Fruit fly (Drosophila melanogaster) whole organism, wandering third instar larva: Measurements from ENCODE around the gene jim.

Experiments used
- CrebA ChIP-seq: fragments of 200-800 bp; sonication (Bioruptor generic); optimal IDR thresholded peaks from 2 replicates; lab custom pipeline; 2016; ENCODE audit warnings: missing biosample characterization, mild to moderate bottlenecking, missing genetic modification characterization, borderline replicate concordance
- Rel ChIP-seq, 2 experiments: fragments of 200-800 bp; sonication (Bioruptor generic) in 1 of 2; optimal IDR thresholded peaks; 2 replicates in 1 of 2; 3 replicates in 1 of 2; lab custom pipeline; 2016 to 2019; ENCODE audit warnings: mild to moderate bottlenecking in 2 of 2, missing biosample characterization in 2 of 2, missing genetic modification characterization in 2 of 2, moderate library complexity in 1 of 2
- Sp1 ChIP-seq: fragments of 200-800 bp; sonication (Bioruptor generic); optimal IDR thresholded peaks from 3 replicates; lab custom pipeline; 2019; ENCODE audit warnings: missing biosample characterization, mild to moderate bottlenecking, missing genetic modification characterization, moderate library complexity
- foxo ChIP-seq, 2 experiments: fragments of 200-800 bp; sonication (Bioruptor generic); optimal IDR thresholded peaks; 2 replicates in 1 of 2; 3 replicates in 1 of 2; lab custom pipeline; 2016 to 2017; ENCODE audit warnings: missing biosample characterization in 2 of 2, missing genetic modification characterization in 2 of 2
- jim ChIP-seq: fragments of 175-275, 200-325 bp; sonication (Bioruptor generic); optimal IDR thresholded peaks from 2 replicates; lab custom pipeline; 2016; ENCODE audit warnings: missing biosample characterization, mild to moderate bottlenecking, missing genetic modification characterization
- lola ChIP-seq: fragments of >200 bp; optimal IDR thresholded peaks from 2 replicates; lab custom pipeline; 2017; ENCODE audit warnings: missing biosample characterization, missing genetic modification characterization
- pan ChIP-seq: fragments of >200 bp; optimal IDR thresholded peaks from 2 replicates; lab custom pipeline; 2017
- psq ChIP-seq: fragments of 200-800 bp; sonication (Bioruptor generic); optimal IDR thresholded peaks from 3 replicates; lab custom pipeline; 2017; ENCODE audit warnings: missing biosample characterization, mild to moderate bottlenecking, missing genetic modification characterization, moderate library complexity
- rgr ChIP-seq: fragments of 200-800 bp; sonication (Bioruptor generic); optimal IDR thresholded peaks from 3 replicates; lab custom pipeline; 2016; ENCODE audit warnings: missing biosample characterization, mild to moderate bottlenecking, missing genetic modification characterization
- usp ChIP-seq: fragments of >200 bp; optimal IDR thresholded peaks from 2 replicates; lab custom pipeline; 2017; ENCODE audit warnings: missing biosample characterization, missing genetic modification characterization

dm6 chr3L:22821377-22821776 lies 13.6 kb downstream of the jim start:
- TF ChIP-seq psq (GFP tag; lab: Kevin White, UChicago) (no peak), foxo (GFP tag; optimal IDR thresholded peaks at IDR 0.05; lab: Kevin White, UChicago) (no peak), Sp1 (no peak), usp (GFP tag; lab: Kevin White, UChicago) (no peak), Rel (GFP tag; optimal IDR thresholded peaks at IDR 0.05; lab: Kevin White, UChicago) (no peak), Rel (tag; optimal IDR thresholded peaks at IDR 0.05; lab: Kevin White, UChicago) (no peak), pan (no peak), jim (no peak), CrebA (GFP tag; lab: Kevin White, UChicago) (no peak), lola (no peak), rgr (no peak)
